Worm (Caenorhabditis elegans): ENCODE measurements around the gene elt-2.

DNA sequence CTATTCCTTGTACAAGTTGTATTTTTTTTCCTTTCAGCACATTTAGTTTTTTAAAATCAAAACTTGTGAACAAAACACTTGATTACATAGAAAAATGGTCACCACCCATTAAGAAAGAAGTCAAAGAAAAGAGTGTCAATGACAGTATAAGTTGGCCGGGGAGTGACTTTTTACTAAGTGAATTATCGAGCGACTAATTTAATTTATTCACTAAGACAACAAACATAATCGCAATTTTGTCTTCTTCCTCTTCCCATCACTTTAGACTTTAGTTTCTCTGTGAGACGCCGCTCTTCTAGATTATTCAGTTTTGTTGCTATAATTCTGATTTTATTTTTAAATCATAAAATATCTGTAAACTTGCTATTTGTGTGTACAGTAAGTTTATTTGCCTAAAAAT lies 33.0 kb downstream of the elt-2 start:
- TF ChIP-seq ama-1 (optimal IDR thresholded peaks at IDR 0.05) (no peak), nhr-25 (tag; optimal IDR thresholded peaks at IDR 0.05) (no peak), mdl-1 (tag; optimal IDR thresholded peaks at IDR 0.05) (no peak), blmp-1 (tag; optimal IDR thresholded peaks at IDR 0.05; ENCODE audit: insufficient read depth) (no peak), skn-1 (tag; optimal IDR thresholded peaks at IDR 0.05) (no peak), nhr-237 (tag; optimal IDR thresholded peaks at IDR 0.05) (no peak), lin-39 (tag; optimal IDR thresholded peaks at IDR 0.05) (no peak), aly-2 (tag; optimal IDR thresholded peaks at IDR 0.05) (no peak), ceh-82 (tag; optimal IDR thresholded peaks at IDR 0.05) (no peak), unc-55 (GFP tag; optimal IDR thresholded peaks at IDR 0.05) (no peak), fos-1 (tag; optimal IDR thresholded peaks at IDR 0.05) (no peak), ztf-11 (tag; optimal IDR thresholded peaks at IDR 0.05) (no peak), unc-62 (GFP tag; optimal IDR thresholded peaks at IDR 0.05) (no peak), sem-4 (tag; optimal IDR thresholded peaks at IDR 0.05) (no peak)

All from whole organism, L2 larva.